Worm (Caenorhabditis elegans): Measurements from ENCODE around the gene ZK353.10.
A peak's percentile ranks its signal among the peaks of the same experiment; 100 is the strongest.

The ZK353.10 gene

ce11 chrIII:8380645-8381044, 13.6 kb downstream of the ZK353.10 start, which contains the start of gene R05D3.12:
R05D3.12 (plus strand) TSS chrIII:8380945.
- TF ChIP-seq nhr-25 (tag; optimal IDR thresholded peaks at IDR 0.05) (no peak), nhr-21 (tag; optimal IDR thresholded peaks at IDR 0.05) (no peak), mab-5 (tag; optimal IDR thresholded peaks at IDR 0.05) (no peak), ZK546.5 (tag; optimal IDR thresholded peaks at IDR 0.05) (no peak), nhr-12 (tag; optimal IDR thresholded peaks at IDR 0.05) (no peak), lin-39 (tag; optimal IDR thresholded peaks at IDR 0.05) (no peak), peb-1 (tag; optimal IDR thresholded peaks at IDR 0.05) (no peak), F13H6.1 (tag; optimal IDR thresholded peaks at IDR 0.05) (no peak), egl-27 (tag; optimal IDR thresholded peaks at IDR 0.05) (no peak), alr-1 (tag; optimal IDR thresholded peaks at IDR 0.05) (no peak), nhr-23 (tag; optimal IDR thresholded peaks at IDR 0.05) (no peak), mdl-1 (tag; optimal IDR thresholded peaks at IDR 0.05) (no peak)

ce11 chrIII:8375000-8375399, 19.2 kb downstream of the ZK353.10 start, which contains the start of gene met-2:
met-2 (plus strand) TSS chrIII:8375300.
- TF ChIP-seq mdl-1 (tag; optimal IDR thresholded peaks at IDR 0.05) (no peak), nhr-11 (tag; optimal IDR thresholded peaks at IDR 0.05) (no peak), nhr-25 (tag; optimal IDR thresholded peaks at IDR 0.05) (no peak), mab-5 (tag; optimal IDR thresholded peaks at IDR 0.05) (no peak), nhr-12 (tag; optimal IDR thresholded peaks at IDR 0.05) (no peak), sem-4 (tag; optimal IDR thresholded peaks at IDR 0.05) (no peak), unc-39 (tag; optimal IDR thresholded peaks at IDR 0.05) (no peak), alr-1 (tag; optimal IDR thresholded peaks at IDR 0.05) (no peak), unc-55 (GFP tag; optimal IDR thresholded peaks at IDR 0.05) (no peak), nhr-6 (tag; optimal IDR thresholded peaks at IDR 0.05) (no peak), ztf-4 (tag; optimal IDR thresholded peaks at IDR 0.05) (no peak), lin-13 (GFP tag; optimal IDR thresholded peaks at IDR 0.05) (no peak), dmd-4 (tag; optimal IDR thresholded peaks at IDR 0.05) (no peak)

- no peak for TF ChIP-seq sma-3 (GFP tag; optimal IDR thresholded peaks at IDR 0.05)
- TF ChIP-seq mdl-1 (tag; optimal IDR thresholded peaks at IDR 0.05) = no peak
- no peak for TF ChIP-seq Y55F3AM.14 (GFP tag; optimal IDR thresholded peaks at IDR 0.05)
- no peak for TF ChIP-seq C34F6.9 (tag; optimal IDR thresholded peaks at IDR 0.05)
- TF ChIP-seq ztf-1 (GFP tag; conservative IDR thresholded peaks at IDR 0.05) = no peak
- no peak for TF ChIP-seq peb-1 (tag; optimal IDR thresholded peaks at IDR 0.05)
- TF ChIP-seq lin-11 (tag; optimal IDR thresholded peaks at IDR 0.05) = no peak
- no peak for TF ChIP-seq nhr-6 (tag; optimal IDR thresholded peaks at IDR 0.05)
- no peak for TF ChIP-seq egl-27 (tag; optimal IDR thresholded peaks at IDR 0.05)
- no peak for TF ChIP-seq unc-39 (tag; optimal IDR thresholded peaks at IDR 0.05)
- no peak for TF ChIP-seq nhr-21 (tag; optimal IDR thresholded peaks at IDR 0.05)
- TF ChIP-seq R02D3.7 (tag; optimal IDR thresholded peaks at IDR 0.05) = no peak
- no peak for TF ChIP-seq lin-13 (GFP tag; optimal IDR thresholded peaks at IDR 0.05)
Observed at ce11 chrIII:8371595-8372305, 22.5 kb downstream of the ZK353.10 start, which contains the start of gene lmbr-1. lmbr-1 (plus strand) TSS chrIII:8372255.

DNA sequence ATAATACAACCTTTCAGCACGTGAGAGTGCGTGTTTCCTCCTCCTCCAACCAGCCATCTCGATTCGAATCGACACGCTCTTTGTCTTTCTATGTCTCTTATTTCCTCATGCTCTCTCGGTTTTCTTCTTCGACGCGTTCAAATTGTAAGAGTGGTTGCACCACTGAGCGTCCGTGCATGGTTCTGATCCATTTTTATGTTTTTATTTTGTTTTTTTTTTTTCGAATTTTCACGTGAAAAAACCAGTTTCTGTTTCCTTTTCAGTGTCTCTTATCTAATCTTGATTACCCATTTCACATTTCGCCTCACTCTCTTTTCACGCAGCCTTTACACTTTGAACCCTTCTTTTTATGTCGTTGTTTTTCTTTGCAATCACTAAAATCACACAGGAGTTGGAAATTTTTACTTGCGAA, 23.4 kb downstream of the ZK353.10 start:
- peak; percentile 54 for TF ChIP-seq F13H6.1 (tag; optimal IDR thresholded peaks at IDR 0.05)
- peak; percentile 53 for TF ChIP-seq nhr-25 (tag; optimal IDR thresholded peaks at IDR 0.05)
- no peak for TF ChIP-seq elt-3 (tag; optimal IDR thresholded peaks at IDR 0.05)
- TF ChIP-seq unc-55 (GFP tag; optimal IDR thresholded peaks at IDR 0.05) = peak; percentile 2
- TF ChIP-seq C34F6.9 (tag; optimal IDR thresholded peaks at IDR 0.05) = peak; percentile 68
- peak; percentile 39 for TF ChIP-seq Y55F3AM.14 (GFP tag; optimal IDR thresholded peaks at IDR 0.05)
- TF ChIP-seq nhr-12 (tag; optimal IDR thresholded peaks at IDR 0.05) = no peak
- TF ChIP-seq ceh-82 (tag; optimal IDR thresholded peaks at IDR 0.05) = no peak
- peak; percentile 52 for TF ChIP-seq blmp-1 (tag; optimal IDR thresholded peaks at IDR 0.05; ENCODE audit: insufficient read depth)
- no peak for TF ChIP-seq ztf-4 (tag; optimal IDR thresholded peaks at IDR 0.05)
- no peak for TF ChIP-seq elt-1 (tag; optimal IDR thresholded peaks at IDR 0.05)
- TF ChIP-seq fos-1 (tag; optimal IDR thresholded peaks at IDR 0.05) = peak; percentile 46
- TF ChIP-seq lsy-2 (tag; optimal IDR thresholded peaks at IDR 0.05) = peak in 1 of 2 experiments; percentile 63
- no peak for TF ChIP-seq nhr-11 (tag; optimal IDR thresholded peaks at IDR 0.05)
- peak; percentile 39 for TF ChIP-seq crh-2 (tag; optimal IDR thresholded peaks at IDR 0.05)
- TF ChIP-seq nhr-21 (tag; optimal IDR thresholded peaks at IDR 0.05) = peak; percentile 53
- TF ChIP-seq mdl-1 (tag; optimal IDR thresholded peaks at IDR 0.05) = peak in 1 of 2 experiments; percentile 17
- peak; percentile 50 for TF ChIP-seq nhr-129 (tag; optimal IDR thresholded peaks at IDR 0.05)
- no peak for TF ChIP-seq gmeb-1 (tag; optimal IDR thresholded peaks at IDR 0.05)
- peak; percentile 2 for TF ChIP-seq sma-3 (GFP tag; optimal IDR thresholded peaks at IDR 0.05)

Measured in whole organism, L2 larva.